Worm (Caenorhabditis elegans) whole organism, young adult: Measurements from ENCODE around the gene C14C6.3.

Experiments
- B0336.3 ChIP-seq: fragments of 200-800 bp; sonication (Bioruptor generic); IDR thresholded peaks from 2 replicates; pipeline ENCODE4 v1.3.6; 2022; ENCODE audit warnings: missing genetic modification characterization, missing compliant biosample characterization
- D2030.7 ChIP-seq: fragments of 200-800 bp; sonication (Bioruptor generic); IDR thresholded peaks from 2 replicates; pipeline ENCODE4 v1.3.6; 2022; ENCODE audit warnings: missing genetic modification reagents, missing genetic modification characterization, missing compliant biosample characterization
- F22D6.2 ChIP-seq: sonication (generic microtip); optimal IDR thresholded peaks from 2 replicates; lab custom pipeline; 2016; ENCODE audit warnings: mild to moderate bottlenecking, missing genetic modification characterization, missing compliant biosample characterization
- Y56A3A.18 ChIP-seq: fragments of 200-800 bp; sonication (Bioruptor generic); IDR thresholded peaks from 2 replicates; pipeline ENCODE4 v1.3.6; 2022; ENCODE audit warnings: missing genetic modification reagents, missing genetic modification characterization, missing compliant biosample characterization
- Y95B8A.8 ChIP-seq: fragments of 200-800 bp; sonication (Bioruptor generic); IDR thresholded peaks from 2 replicates; pipeline ENCODE4 v1.3.6; 2022; ENCODE audit warnings: missing genetic modification reagents, missing genetic modification characterization, missing compliant biosample characterization
- ZK185.1 ChIP-seq: sonication (generic microtip); optimal IDR thresholded peaks from 2 replicates; lab custom pipeline; 2016; ENCODE audit warnings: mild to moderate bottlenecking, missing genetic modification characterization, missing compliant biosample characterization; ENCODE audit not compliant: poor library complexity, severe bottlenecking
- ama-1 ChIP-seq, 3 experiments: fragments of 150-350 bp in 1 of 3; sonication (generic microtip) in 2 of 3; optimal IDR thresholded peaks; 2 replicates each; lab custom pipeline; 2014 to 2018; ENCODE audit warnings: missing biosample characterization in 2 of 3, missing genetic modification characterization in 2 of 3, missing genetic modification reagents in 2 of 3
- aptf-3 ChIP-seq: fragments of 200-800 bp; sonication (Bioruptor generic); IDR thresholded peaks from 2 replicates; pipeline ENCODE4 v1.3.6; 2022; ENCODE audit warnings: missing genetic modification characterization, missing compliant biosample characterization
- ceh-58 ChIP-seq: fragments of 200-800 bp; sonication (Bioruptor generic); IDR thresholded peaks from 2 replicates; pipeline ENCODE4 v1.3.6; 2022; ENCODE audit warnings: missing genetic modification characterization, missing compliant biosample characterization
- ceh-79 ChIP-seq: sonication (generic microtip); optimal IDR thresholded peaks from 2 replicates; lab custom pipeline; 2017; ENCODE audit warnings: mild to moderate bottlenecking, missing genetic modification characterization, missing compliant biosample characterization
- ceh-91 ChIP-seq: fragments of 200-800 bp; sonication (Bioruptor generic); IDR thresholded peaks from 2 replicates; pipeline ENCODE4 v1.3.6; 2022; ENCODE audit warnings: missing genetic modification reagents, missing genetic modification characterization, missing compliant biosample characterization
- chd-7 ChIP-seq: sonication (generic microtip); optimal IDR thresholded peaks from 2 replicates; lab custom pipeline; 2016; ENCODE audit warnings: mild to moderate bottlenecking, missing genetic modification characterization, moderate library complexity, missing compliant biosample characterization
- fkh-3 ChIP-seq: sonication (generic microtip); optimal IDR thresholded peaks from 2 replicates; lab custom pipeline; 2016; ENCODE audit warnings: mild to moderate bottlenecking, missing genetic modification characterization, missing compliant biosample characterization
- gei-17 ChIP-seq: fragments of 200-800 bp; sonication (Bioruptor generic); optimal IDR thresholded peaks from 2 replicates; lab custom pipeline; 2018; ENCODE audit warnings: mild to moderate bottlenecking, missing genetic modification characterization, missing compliant biosample characterization
- lag-1 ChIP-seq: fragments of 200-800 bp; sonication (Bioruptor generic); IDR thresholded peaks from 2 replicates; pipeline ENCODE4 v1.3.6; 2022; ENCODE audit warnings: missing genetic modification reagents, missing genetic modification characterization, missing compliant biosample characterization
- lin-35 ChIP-seq, 3 experiments: fragments of 150-350 bp in 2 of 3; sonication (generic microtip) in 1 of 3; optimal IDR thresholded peaks; 2 replicates each; lab custom pipeline; 2014 to 2018; ENCODE audit warnings: missing biosample characterization in 3 of 3, missing genetic modification characterization in 3 of 3, missing genetic modification reagents in 3 of 3
- lin-54 ChIP-seq: fragments of 200-800 bp; sonication (Bioruptor generic); optimal IDR thresholded peaks from 2 replicates; lab custom pipeline; 2018; ENCODE audit warnings: mild to moderate bottlenecking, missing genetic modification characterization, missing compliant biosample characterization
- lir-1 ChIP-seq: fragments of 200-800 bp; sonication (Bioruptor generic); conservative IDR thresholded peaks from 2 replicates; pipeline ENCODE4 v1.3.6; 2022; ENCODE audit warnings: missing genetic modification reagents, missing genetic modification characterization, missing compliant biosample characterization
- lsl-1 ChIP-seq: fragments of 200-800 bp; sonication (Bioruptor generic); optimal IDR thresholded peaks from 2 replicates; lab custom pipeline; 2018; ENCODE audit warnings: mild to moderate bottlenecking, missing genetic modification characterization, moderate library complexity, missing compliant biosample characterization
- lsy-27 ChIP-seq: sonication (generic microtip); optimal IDR thresholded peaks from 2 replicates; lab custom pipeline; 2017; ENCODE audit warnings: missing genetic modification characterization, mild to moderate bottlenecking, missing compliant biosample characterization, antibody characterized with exemption, missing genotype, borderline replicate concordance; ENCODE audit not compliant: insufficient read depth
- madf-10 ChIP-seq: sonication (generic microtip); optimal IDR thresholded peaks from 2 replicates; lab custom pipeline; 2016; ENCODE audit warnings: mild to moderate bottlenecking, missing genetic modification characterization, missing compliant biosample characterization
- madf-8 ChIP-seq: fragments of 200-800 bp; sonication (Bioruptor generic); conservative IDR thresholded peaks from 2 replicates; pipeline ENCODE4 v1.3.6; 2022; ENCODE audit warnings: missing genetic modification reagents, missing genetic modification characterization, missing compliant biosample characterization
- mel-28 ChIP-seq: sonication (generic microtip); optimal IDR thresholded peaks from 2 replicates; lab custom pipeline; 2016; ENCODE audit warnings: borderline replicate concordance, mild to moderate bottlenecking, missing genetic modification characterization, missing compliant biosample characterization
- nfya-1 ChIP-seq: sonication (generic microtip); optimal IDR thresholded peaks from 2 replicates; lab custom pipeline; 2017; ENCODE audit warnings: antibody characterized with exemption, missing compliant biosample characterization, missing genetic modification characterization, borderline replicate concordance; ENCODE audit not compliant: insufficient read depth
- nfyb-1 ChIP-seq: fragments of 200-800 bp; sonication (Bioruptor generic); IDR thresholded peaks from 2 replicates; pipeline ENCODE4 v1.3.6; 2022; ENCODE audit warnings: missing genetic modification reagents, missing genetic modification characterization, missing compliant biosample characterization
- nhr-120 ChIP-seq: fragments of 200-800 bp; sonication (Bioruptor generic); IDR thresholded peaks from 2 replicates; pipeline ENCODE4 v1.3.6; 2022; ENCODE audit warnings: missing genetic modification characterization, missing compliant biosample characterization
- nhr-27 ChIP-seq: fragments of 200-800 bp; sonication (Bioruptor generic); optimal IDR thresholded peaks from 2 replicates; lab custom pipeline; 2018; ENCODE audit warnings: mild to moderate bottlenecking, missing genetic modification characterization, moderate library complexity, missing compliant biosample characterization
- rec-8 ChIP-seq, 2 experiments: sonication (generic microtip); optimal IDR thresholded peaks; 2 replicates each; lab custom pipeline; 2016; ENCODE audit warnings: mild to moderate bottlenecking in 2 of 2, missing genetic modification characterization in 2 of 2, missing genetic modification reagents in 2 of 2, missing genotype in 2 of 2, missing biosample characterization in 1 of 2, missing compliant biosample characterization in 1 of 2, moderate library complexity in 1 of 2
- sdz-38 ChIP-seq: sonication (generic microtip); optimal IDR thresholded peaks from 2 replicates; lab custom pipeline; 2016; ENCODE audit warnings: missing genotype, missing genetic modification characterization, missing compliant biosample characterization
- snpc-3.4 ChIP-seq: sonication (generic microtip); optimal IDR thresholded peaks from 2 replicates; lab custom pipeline; 2017; ENCODE audit warnings: missing genetic modification characterization, mild to moderate bottlenecking, missing compliant biosample characterization, antibody characterized with exemption, moderate library complexity, missing genotype, missing genetic modification reagents
- snpc-4 ChIP-seq, 5 experiments: fragments of 150-350 bp in 1 of 5; sonication (generic microtip) in 4 of 5; optimal IDR thresholded peaks; 2 replicates each; lab custom pipeline; 2014 to 2018; ENCODE audit warnings: missing genetic modification characterization in 5 of 5, missing biosample characterization in 3 of 5, antibody characterized with exemption in 2 of 5, mild to moderate bottlenecking in 2 of 5, missing compliant biosample characterization in 2 of 5, missing genotype in 2 of 5, moderate library complexity in 2 of 5, missing genetic modification reagents in 1 of 5
- tbx-9 ChIP-seq: sonication (generic microtip); optimal IDR thresholded peaks from 2 replicates; lab custom pipeline; 2016; ENCODE audit warnings: borderline replicate concordance, missing genetic modification characterization, inconsistent platforms, missing compliant biosample characterization
- unc-62 ChIP-seq: fragments of 150-350 bp; optimal IDR thresholded peaks from 2 replicates; lab custom pipeline; 2014; ENCODE audit warnings: missing biosample characterization, missing genetic modification reagents, missing genetic modification characterization
- ztf-22 ChIP-seq: fragments of 200-800 bp; sonication (Bioruptor generic); optimal IDR thresholded peaks from 2 replicates; lab custom pipeline; 2018; ENCODE audit warnings: mild to moderate bottlenecking, missing genetic modification characterization, moderate library complexity, missing compliant biosample characterization
- ztf-25 ChIP-seq: fragments of 200-800 bp; sonication (Bioruptor generic); IDR thresholded peaks from 2 replicates; pipeline ENCODE4 v1.3.6; 2022; ENCODE audit warnings: missing genetic modification reagents, missing genetic modification characterization, missing compliant biosample characterization
- ztf-3 ChIP-seq: fragments of 200-800 bp; sonication (Bioruptor generic); optimal IDR thresholded peaks from 2 replicates; lab custom pipeline; 2018; ENCODE audit warnings: mild to moderate bottlenecking, missing genetic modification characterization, missing compliant biosample characterization

Gene C14C6.3

DNA sequence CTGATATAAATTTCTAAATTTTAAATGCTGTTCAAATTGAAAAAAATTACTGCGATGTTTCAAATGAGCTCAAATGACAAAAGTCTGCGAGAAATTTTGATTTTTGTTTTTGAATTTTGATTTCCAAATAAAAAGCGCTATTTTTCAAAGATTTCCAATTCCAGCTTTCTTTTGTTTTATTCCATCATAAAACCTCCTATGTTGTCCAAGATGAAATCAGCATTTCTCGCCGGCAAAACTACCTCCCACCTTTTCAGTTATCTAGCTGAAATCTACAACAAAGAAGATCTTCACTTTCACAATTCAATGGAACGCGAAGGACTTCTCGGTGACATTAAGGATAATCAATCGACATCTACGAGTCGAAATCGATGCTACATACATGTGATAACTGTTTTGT lies 35.7 kb downstream of the C14C6.3 start, which contains the start of gene K06H6.4:
TSS of gene K06H6.4 (plus strand) at position 301 of the 400 bp plus-strand sequence.
- TF ChIP-seq lir-1 (GFP tag; lab: Robert Waterston, UW), result no peak
- TF ChIP-seq lsy-27 (tag; lab: Kevin White, UChicago), result no peak
- TF ChIP-seq ceh-91 (GFP tag; lab: Robert Waterston, UW), result no peak
- no peak for TF ChIP-seq tbx-9 (tag; lab: Kevin White, UChicago)
- no peak for TF ChIP-seq lag-1 (GFP tag; lab: Robert Waterston, UW)
- TF ChIP-seq gei-17, result no peak
- no peak for TF ChIP-seq madf-10 (tag; lab: Kevin White, UChicago)
- no peak for TF ChIP-seq Y95B8A.8 (GFP tag; lab: Robert Waterston, UW)
- no peak for TF ChIP-seq nhr-27 (tag; lab: Kevin White, UChicago)
- no peak for TF ChIP-seq nfya-1 (tag; lab: Kevin White, UChicago)
- no peak for TF ChIP-seq ceh-79 (tag; lab: Kevin White, UChicago)
- no peak for TF ChIP-seq aptf-3

DNA sequence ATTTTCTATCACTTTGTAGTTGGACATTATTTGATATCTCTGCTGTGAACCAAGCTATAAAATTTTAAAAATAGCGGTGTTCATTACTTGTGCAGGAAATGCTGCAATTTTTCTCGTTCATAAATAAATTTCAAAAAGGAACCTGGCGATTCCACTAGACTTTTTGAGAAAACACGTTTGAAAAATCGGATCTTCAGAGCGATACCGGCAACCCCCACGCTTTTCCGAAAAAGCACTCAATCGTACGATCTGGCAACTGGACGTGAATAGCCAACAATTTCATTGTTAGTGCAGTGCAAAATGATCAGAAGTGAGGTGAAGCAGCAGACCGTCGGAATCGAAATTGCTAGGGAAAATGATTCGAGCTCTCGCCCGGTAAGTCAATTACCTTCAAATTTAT lies 38.3 kb downstream of the C14C6.3 start, which contains the start of gene nstp-7:
TSS of gene nstp-7 (plus strand) at position 301 of the 400 bp plus-strand sequence.
- TF ChIP-seq ztf-22 (GFP tag; lab: Kevin White, UChicago), result no peak
- TF ChIP-seq lag-1 (GFP tag; lab: Robert Waterston, UW), result no peak
- TF ChIP-seq ceh-58 (GFP tag; lab: Robert Waterston, UW), result no peak
- TF ChIP-seq fkh-3 (tag; lab: Kevin White, UChicago), result no peak
- no peak for TF ChIP-seq madf-8
- TF ChIP-seq ZK185.1, result no peak
- no peak for TF ChIP-seq rec-8 (tag; optimal IDR thresholded peaks at IDR 0.05; lab: Kevin White, UChicago)
- TF ChIP-seq D2030.7 (GFP tag; lab: Robert Waterston, UW), result no peak

DNA sequence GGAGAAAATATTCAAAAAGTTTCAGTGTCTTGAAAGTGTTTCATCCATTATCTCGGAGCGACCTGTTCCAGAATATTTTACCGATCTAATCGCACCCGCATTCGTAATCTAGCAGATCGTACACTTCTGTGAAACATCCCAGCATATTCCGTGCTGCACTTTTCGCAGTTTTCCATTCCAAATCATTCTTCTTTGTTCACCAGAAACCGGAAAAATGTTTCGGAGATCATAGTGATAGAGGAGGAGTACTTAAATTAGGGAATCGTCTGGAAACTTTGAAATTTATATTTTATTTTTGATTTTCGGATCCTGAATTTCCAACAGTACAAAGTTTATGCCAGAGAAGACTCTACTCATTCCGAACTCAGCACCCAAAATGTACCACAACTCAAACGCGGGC lies 42.2 kb downstream of the C14C6.3 start, which contains the start of gene K06H6.2:
TSS of gene K06H6.2 (plus strand) at position 301 of the 400 bp plus-strand sequence.
- TF ChIP-seq lag-1 (GFP tag; lab: Robert Waterston, UW), result no peak
- TF ChIP-seq chd-7, result no peak
- TF ChIP-seq snpc-3.4 (tag; lab: Kevin White, UChicago), result no peak
- TF ChIP-seq rec-8 (tag; optimal IDR thresholded peaks at IDR 0.05; lab: Kevin White, UChicago), result no peak
- no peak for TF ChIP-seq lin-54 (GFP tag; lab: Kevin White, UChicago)
- no peak for TF ChIP-seq nhr-120 (GFP tag; lab: Robert Waterston, UW)
- no peak for TF ChIP-seq F22D6.2 (tag; lab: Kevin White, UChicago)
- no peak for TF ChIP-seq ama-1 (optimal IDR thresholded peaks at IDR 0.05; lab: Kevin White, UChicago)
- TF ChIP-seq ama-1 (GFP tag; optimal IDR thresholded peaks at IDR 0.05; lab: Kevin White, UChicago), result no peak
- TF ChIP-seq Y95B8A.8 (GFP tag; lab: Robert Waterston, UW), result no peak
- TF ChIP-seq lsl-1 (GFP tag; lab: Kevin White, UChicago), result no peak
- no peak for TF ChIP-seq ztf-3 (GFP tag; lab: Kevin White, UChicago)
- no peak for TF ChIP-seq snpc-4 (GFP tag; optimal IDR thresholded peaks at IDR 0.05; lab: Kevin White, UChicago)
- TF ChIP-seq snpc-4 (tag; optimal IDR thresholded peaks at IDR 0.05; lab: Kevin White, UChicago), result no peak
- TF ChIP-seq, all 124 proteins: peak for 0

DNA sequence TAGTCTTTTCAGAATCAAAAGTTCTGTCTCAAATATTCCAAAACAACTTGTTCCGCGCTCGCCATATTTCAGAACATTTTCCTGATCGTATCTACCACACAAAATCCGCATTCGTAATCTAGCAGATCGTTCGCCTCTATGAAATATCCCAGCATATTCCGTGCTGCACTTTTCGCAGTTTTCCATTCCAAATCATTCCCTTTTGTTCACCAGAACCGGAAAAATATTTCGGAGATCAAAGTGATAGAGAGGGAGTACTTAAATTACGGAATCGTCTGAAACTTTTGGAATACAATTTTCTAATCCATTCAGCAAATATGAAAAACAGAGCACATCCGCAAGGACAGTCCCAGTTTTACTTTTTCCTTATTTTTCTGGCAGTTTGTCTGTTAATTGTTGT lies 44.5 kb downstream of the C14C6.3 start, which contains the start of gene K06H6.1:
TSS of gene K06H6.1 (plus strand) at position 301 of the 400 bp plus-strand sequence.
- TF ChIP-seq mel-28, result no peak
- no peak for TF ChIP-seq nfyb-1 (GFP tag; lab: Robert Waterston, UW)
- TF ChIP-seq B0336.3, result no peak
- no peak for TF ChIP-seq unc-62 (GFP tag; lab: Kevin White, UChicago)
- no peak for TF ChIP-seq Y56A3A.18 (GFP tag; lab: Robert Waterston, UW)
- no peak for TF ChIP-seq lin-35 (GFP tag; optimal IDR thresholded peaks at IDR 0.05; lab: Kevin White, UChicago)
- TF ChIP-seq sdz-38 (tag; lab: Kevin White, UChicago), result no peak
- TF ChIP-seq ztf-25 (GFP tag; lab: Robert Waterston, UW), result no peak
